Fruit fly (Drosophila melanogaster) whole organism, wandering third instar larva: Measurements from ENCODE around the gene dac.
A peak's percentile ranks its signal among the peaks of the same experiment; 100 is the strongest.

Experiments
- HLH106 ChIP-seq: fragments of 200-800 bp; optimal IDR thresholded peaks from 3 replicates; lab custom pipeline; 2019; ENCODE audit warnings: missing biosample characterization, mild to moderate bottlenecking, missing genetic modification characterization, moderate library complexity
- Vsx2 ChIP-seq: fragments of 200-300, 225-300 bp; sonication (Bioruptor generic); optimal IDR thresholded peaks from 2 replicates; lab custom pipeline; 2018; ENCODE audit warnings: missing biosample characterization, missing genetic modification characterization; ENCODE audit not compliant: partially characterized antibody
- br ChIP-seq: fragments of 200-800 bp; sonication (Bioruptor generic); optimal IDR thresholded peaks from 2 replicates; lab custom pipeline; 2016; ENCODE audit warnings: missing biosample characterization, missing genetic modification characterization
- h ChIP-seq: fragments of 200-800 bp; sonication (Bioruptor generic); optimal IDR thresholded peaks from 3 replicates; lab custom pipeline; 2016; ENCODE audit warnings: missing biosample characterization, mild to moderate bottlenecking, missing genetic modification characterization
- lola ChIP-seq: fragments of >200 bp; optimal IDR thresholded peaks from 2 replicates; lab custom pipeline; 2017; ENCODE audit warnings: missing biosample characterization, missing genetic modification characterization
- rgr ChIP-seq: fragments of 200-800 bp; sonication (Bioruptor generic); optimal IDR thresholded peaks from 3 replicates; lab custom pipeline; 2016; ENCODE audit warnings: missing biosample characterization, mild to moderate bottlenecking, missing genetic modification characterization
- sv ChIP-seq: fragments of 200-800 bp; sonication (Bioruptor generic); optimal IDR thresholded peaks from 3 replicates; lab custom pipeline; 2016; ENCODE audit warnings: missing biosample characterization, missing genetic modification characterization
- tai ChIP-seq: sonication (Bioruptor generic); optimal IDR thresholded peaks from 2 replicates; lab custom pipeline; 2016; ENCODE audit warnings: missing biosample characterization, missing genetic modification characterization

DNA sequence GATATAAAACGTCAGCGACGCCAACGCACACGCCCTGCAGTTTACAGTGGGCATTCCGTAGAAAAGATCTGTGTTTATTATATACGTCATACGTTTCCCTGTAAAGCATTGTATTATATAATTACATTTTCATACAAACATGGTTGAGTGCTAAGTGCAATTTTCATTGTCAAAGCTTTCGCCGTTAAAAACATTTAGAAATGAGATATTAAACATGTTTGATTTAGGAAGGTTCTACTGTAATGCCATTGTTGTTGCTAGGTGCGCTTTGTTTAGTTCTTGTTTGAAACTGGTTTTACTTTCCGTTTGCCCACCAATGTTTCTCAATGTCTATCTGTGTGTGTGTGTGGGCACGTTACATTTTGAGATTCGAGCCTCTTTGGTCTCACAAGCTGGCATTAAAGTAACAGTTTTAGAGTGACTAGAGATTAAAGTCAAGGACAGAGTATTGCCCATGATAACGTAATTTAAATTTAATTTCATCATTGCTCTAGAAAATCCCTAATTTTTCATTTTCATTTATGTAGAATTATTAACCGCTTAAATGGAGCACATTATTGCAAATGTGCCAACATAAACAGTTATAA is 6.9 kb upstream of the dac start:
- peak; percentile 60 for TF ChIP-seq sv (GFP tag; lab: Kevin White, UChicago)
- TF ChIP-seq lola (GFP tag; lab: Kevin White, UChicago): no peak
- TF ChIP-seq tai (GFP tag; lab: Kevin White, UChicago): peak; percentile 44
- peak; percentile 90 for TF ChIP-seq h (GFP tag; lab: Kevin White, UChicago)
- TF ChIP-seq br (GFP tag; lab: Kevin White, UChicago): peak; percentile 93
- no peak for TF ChIP-seq Vsx2 (GFP tag; lab: Kevin White, UChicago)
- TF ChIP-seq rgr (GFP tag; lab: Kevin White, UChicago): peak; percentile 92
- peak; percentile 87 for TF ChIP-seq HLH106 (tag; lab: Kevin White, UChicago)
